Fruit fly (Drosophila melanogaster) S2 (cell line): ENCODE data around the gene CG5860.

Source experiments
- CG8478 ChIP-seq: fragments of >200 bp; optimal IDR thresholded peaks from 2 replicates; lab custom pipeline; 2018
- CTCF ChIP-seq, 2 experiments: fragments of >200 bp; optimal IDR thresholded peaks; 2 replicates each; lab custom pipeline; 2018

DNA sequence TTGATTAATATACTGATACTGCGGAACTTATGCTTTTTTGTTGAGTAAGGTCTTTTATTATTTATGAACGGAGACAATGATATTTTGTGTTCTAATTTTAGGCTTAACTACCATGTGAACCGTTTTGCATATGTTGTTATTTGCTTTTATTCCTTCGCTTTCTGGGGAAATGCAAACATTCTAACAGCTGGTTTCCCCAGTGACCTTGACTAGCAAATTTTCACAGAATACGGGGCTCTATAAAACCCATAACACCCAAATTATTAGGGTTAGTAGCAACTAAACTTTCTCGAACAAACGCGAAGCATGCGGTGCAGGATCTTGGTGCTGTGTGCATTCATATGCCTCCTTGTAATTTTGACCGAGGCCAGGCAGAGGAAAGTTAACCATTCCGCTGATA, 1.8 kb upstream of the CG5860 start, which contains the start of gene CG17283:
- TF ChIP-seq CG8478 (lab: Kevin White, UChicago) (no peak), CTCF (optimal IDR thresholded peaks at IDR 0.05; lab: Kevin White, UChicago) (no peak)
